Fruit fly (Drosophila melanogaster) whole organism, prepupa: ENCODE measurements around the gene CG14961.

Source experiments
- Blimp-1 ChIP-seq: fragments of 200-800 bp; sonication (Bioruptor generic); optimal IDR thresholded peaks from 3 replicates; lab custom pipeline; 2017; ENCODE audit warnings: missing biosample characterization, missing genetic modification characterization, mild to moderate bottlenecking, moderate library complexity, missing genetic modification reagents
- CG10631 ChIP-seq: fragments of 200-800 bp; sonication (Bioruptor generic); optimal IDR thresholded peaks from 2 replicates; lab custom pipeline; 2016; ENCODE audit warnings: missing biosample characterization, missing genetic modification characterization
- CG10669 ChIP-seq: fragments of 200-800 bp; sonication (Bioruptor generic); optimal IDR thresholded peaks from 3 replicates; lab custom pipeline; 2018; ENCODE audit warnings: missing biosample characterization, mild to moderate bottlenecking, missing genetic modification characterization, moderate library complexity
- CG11762 ChIP-seq: fragments of 200-800 bp; sonication (Bioruptor generic); optimal IDR thresholded peaks from 3 replicates; lab custom pipeline; 2016; ENCODE audit warnings: missing biosample characterization, missing genetic modification characterization; ENCODE audit not compliant: insufficient read depth
- CG11902 ChIP-seq: fragments of 200-800 bp; sonication (Bioruptor generic); optimal IDR thresholded peaks from 3 replicates; lab custom pipeline; 2016; ENCODE audit warnings: missing biosample characterization, missing genetic modification characterization
- CG15336 ChIP-seq: fragments of 200-800 bp; sonication (Bioruptor generic); IDR thresholded peaks from 2 replicates; pipeline ENCODE4 v1.3.6; 2022; ENCODE audit warnings: missing biosample characterization, missing genetic modification characterization
- CG1621 ChIP-seq: fragments of 200-800 bp; sonication (Bioruptor generic); optimal IDR thresholded peaks from 3 replicates; lab custom pipeline; 2018; ENCODE audit warnings: missing biosample characterization, mild to moderate bottlenecking, missing genetic modification characterization
- CG16779 ChIP-seq: fragments of 200-800 bp; sonication (Bioruptor generic); optimal IDR thresholded peaks from 3 replicates; lab custom pipeline; 2017; ENCODE audit warnings: missing biosample characterization, mild to moderate bottlenecking, missing genetic modification characterization
- CG3032 ChIP-seq: fragments of 200-800 bp; optimal IDR thresholded peaks from 2 replicates; lab custom pipeline; 2019; ENCODE audit warnings: missing biosample characterization, mild to moderate bottlenecking, missing genetic modification characterization, moderate library complexity
- CG32006 ChIP-seq: fragments of 200-800 bp; sonication (Bioruptor generic); optimal IDR thresholded peaks from 3 replicates; lab custom pipeline; 2017; ENCODE audit warnings: missing biosample characterization, mild to moderate bottlenecking, missing genetic modification characterization
- CG34406 ChIP-seq: fragments of 200-800 bp; sonication (Bioruptor generic); optimal IDR thresholded peaks from 3 replicates; lab custom pipeline; 2016; ENCODE audit warnings: missing biosample characterization, missing genetic modification characterization
- CG4318 ChIP-seq: fragments of 200-800 bp; sonication (Bioruptor generic); optimal IDR thresholded peaks from 3 replicates; lab custom pipeline; 2017; ENCODE audit warnings: missing biosample characterization, mild to moderate bottlenecking, missing genetic modification characterization
- CG7368 ChIP-seq: fragments of 200-800 bp; sonication (Bioruptor generic); optimal IDR thresholded peaks from 3 replicates; lab custom pipeline; 2016; ENCODE audit warnings: missing biosample characterization, missing genetic modification characterization
- CG8119 ChIP-seq: fragments of 200-800 bp; sonication (Bioruptor generic); IDR thresholded peaks from 3 replicates; pipeline ENCODE4 v1.3.6; 2022; ENCODE audit warnings: missing biosample characterization, missing genetic modification characterization
- CG8319 ChIP-seq: fragments of 200-800 bp; sonication (Bioruptor generic); optimal IDR thresholded peaks from 3 replicates; lab custom pipeline; 2016; ENCODE audit warnings: missing biosample characterization, missing genetic modification characterization
- CG8632 ChIP-seq: fragments of 200-800 bp; sonication (Bioruptor generic); optimal IDR thresholded peaks from 3 replicates; lab custom pipeline; 2016; ENCODE audit warnings: missing biosample characterization, missing genetic modification characterization
- Eip78C ChIP-seq: fragments of 200-800 bp; sonication (Bioruptor generic); peaks from one replicate; lab custom pipeline; 2016; ENCODE audit warnings: missing biosample characterization, missing genetic modification characterization
- Eip93F ChIP-seq: fragments of 200-800 bp; sonication (Bioruptor generic); optimal IDR thresholded peaks from 2 replicates; lab custom pipeline; 2016; ENCODE audit warnings: missing biosample characterization, mild to moderate bottlenecking, missing genetic modification characterization
- Ets21C ChIP-seq: fragments of 200-800 bp; sonication (Bioruptor generic); optimal IDR thresholded peaks from 3 replicates; lab custom pipeline; 2016; ENCODE audit warnings: missing biosample characterization, missing genetic modification characterization
- Ets96B ChIP-seq: fragments of 200-800 bp; optimal IDR thresholded peaks from 2 replicates; lab custom pipeline; 2019; ENCODE audit warnings: missing biosample characterization, mild to moderate bottlenecking, missing genetic modification characterization, moderate library complexity
- Gug ChIP-seq: fragments of 200-800 bp; sonication (Bioruptor generic); IDR thresholded peaks from 2 replicates; pipeline ENCODE4 v1.3.6; 2022; ENCODE audit warnings: missing biosample characterization, missing genetic modification characterization
- Hr38 ChIP-seq: sonication (Bioruptor generic); optimal IDR thresholded peaks from 2 replicates; lab custom pipeline; 2016; ENCODE audit warnings: missing biosample characterization, missing genetic modification characterization
- Hr39 ChIP-seq: fragments of 200-800 bp; sonication (Bioruptor generic); optimal IDR thresholded peaks from 2 replicates; lab custom pipeline; 2016; ENCODE audit warnings: missing biosample characterization, missing genetic modification characterization
- Hr4 ChIP-seq: fragments of 200-800 bp; sonication (Bioruptor generic); optimal IDR thresholded peaks from 3 replicates; lab custom pipeline; 2016; ENCODE audit warnings: missing biosample characterization, missing genetic modification characterization
- Lpt ChIP-seq: fragments of 200-800 bp; sonication (Bioruptor generic); optimal IDR thresholded peaks from 3 replicates; lab custom pipeline; 2016; ENCODE audit warnings: missing biosample characterization, missing genetic modification characterization
- Met ChIP-seq: fragments of 200-800 bp; sonication (Bioruptor generic); optimal IDR thresholded peaks from 3 replicates; lab custom pipeline; 2016; ENCODE audit warnings: missing biosample characterization, missing genetic modification characterization
- OdsH ChIP-seq: fragments of 200-800 bp; sonication (Bioruptor generic); optimal IDR thresholded peaks from 3 replicates; lab custom pipeline; 2016; ENCODE audit warnings: missing biosample characterization, missing genetic modification characterization
- Sox102F ChIP-seq: fragments of 200-800 bp; sonication (Bioruptor generic); optimal IDR thresholded peaks from 2 replicates; lab custom pipeline; 2016; ENCODE audit warnings: missing biosample characterization, mild to moderate bottlenecking, missing genetic modification characterization
- Sox14 ChIP-seq: fragments of 200-800 bp; sonication (Bioruptor generic); optimal IDR thresholded peaks from 3 replicates; lab custom pipeline; 2016; ENCODE audit warnings: missing biosample characterization, missing genetic modification characterization
- achi ChIP-seq: fragments of 200-800 bp; sonication (Bioruptor generic); optimal IDR thresholded peaks from 3 replicates; lab custom pipeline; 2016; ENCODE audit warnings: missing biosample characterization, missing genetic modification characterization
- dac ChIP-seq: fragments of 200-800 bp; sonication (Bioruptor generic); optimal IDR thresholded peaks from 2 replicates; lab custom pipeline; 2017; ENCODE audit warnings: missing biosample characterization, mild to moderate bottlenecking, missing genetic modification characterization
- dsx ChIP-seq: fragments of 200-800 bp; optimal IDR thresholded peaks from 3 replicates; lab custom pipeline; 2019; ENCODE audit warnings: missing biosample characterization, mild to moderate bottlenecking, missing genetic modification characterization, moderate library complexity; ENCODE audit not compliant: poor library complexity, severe bottlenecking
- eg ChIP-seq: fragments of 200-800 bp; sonication (Bioruptor generic); IDR thresholded peaks from 3 replicates; pipeline ENCODE4 v1.3.6; 2022; ENCODE audit warnings: missing biosample characterization, missing genetic modification characterization
- esn ChIP-seq: fragments of 200-800 bp; sonication (Bioruptor generic); optimal IDR thresholded peaks from 2 replicates; lab custom pipeline; 2016; ENCODE audit warnings: missing biosample characterization, mild to moderate bottlenecking, missing genetic modification characterization, moderate library complexity
- fd85E ChIP-seq: fragments of 200-800 bp; sonication (Bioruptor generic); optimal IDR thresholded peaks from 3 replicates; lab custom pipeline; 2016; ENCODE audit warnings: missing biosample characterization, missing genetic modification characterization
- fkh ChIP-seq: fragments of 200-800 bp; sonication (Bioruptor generic); optimal IDR thresholded peaks from 3 replicates; lab custom pipeline; 2017; ENCODE audit warnings: missing biosample characterization, mild to moderate bottlenecking, missing genetic modification characterization, moderate library complexity
- pdm3 ChIP-seq: fragments of 200-800 bp; sonication (Bioruptor generic); optimal IDR thresholded peaks from 3 replicates; lab custom pipeline; 2016; ENCODE audit warnings: missing biosample characterization, missing genetic modification characterization
- salr ChIP-seq, 2 experiments: fragments of 200-800 bp; sonication (Bioruptor generic); optimal IDR thresholded peaks; 3 replicates each; lab custom pipeline; 2016 to 2018; ENCODE audit warnings: missing biosample characterization in 2 of 2, missing genetic modification characterization in 2 of 2, mild to moderate bottlenecking in 1 of 2
- spab ChIP-seq: fragments of 200-800 bp; sonication (Bioruptor generic); optimal IDR thresholded peaks from 2 replicates; lab custom pipeline; 2017; ENCODE audit warnings: missing biosample characterization, mild to moderate bottlenecking, missing genetic modification characterization, missing genetic modification reagents
- svp ChIP-seq: fragments of 200-800 bp; sonication (Bioruptor generic); peaks from one replicate; lab custom pipeline; 2016; ENCODE audit warnings: missing biosample characterization, missing genetic modification characterization
- topi ChIP-seq: fragments of 200-800 bp; sonication (Bioruptor generic); optimal IDR thresholded peaks from 3 replicates; lab custom pipeline; 2016; ENCODE audit warnings: missing biosample characterization, missing genetic modification characterization
- vri ChIP-seq: fragments of 200-800 bp; sonication (Bioruptor generic); optimal IDR thresholded peaks from 3 replicates; lab custom pipeline; 2016; ENCODE audit warnings: missing biosample characterization, mild to moderate bottlenecking, missing genetic modification characterization

Gene CG14961

dm6 chr3L:3373994-3374623, 44.2 kb downstream of the CG14961 start, which contains the start of the genes Ythdc1 and CG12010:
Ythdc1 (minus strand) TSS chr3L:3374170.
CG12010 (plus strand) TSS chr3L:3374282.
- TF ChIP-seq spab (GFP tag; lab: Kevin White, UChicago): no peak
- no peak for TF ChIP-seq Met (GFP tag; lab: Kevin White, UChicago)
- no peak for TF ChIP-seq CG1621 (tag; lab: Kevin White, UChicago)
- TF ChIP-seq CG16779: no peak
- no peak for TF ChIP-seq CG10631 (GFP tag; lab: Kevin White, UChicago)
- no peak for TF ChIP-seq dsx
- TF ChIP-seq pdm3: no peak
- no peak for TF ChIP-seq CG8632 (GFP tag; lab: Kevin White, UChicago)
- TF ChIP-seq Ets21C (GFP tag; lab: Kevin White, UChicago): no peak
- TF ChIP-seq Eip78C (GFP tag; lab: Kevin White, UChicago): no peak
- TF ChIP-seq svp (GFP tag; lab: Kevin White, UChicago): peak; percentile 52
- no peak for TF ChIP-seq eg (GFP tag; lab: Robert Waterston, UW)
- TF ChIP-seq fkh (GFP tag; lab: Kevin White, UChicago): peak; percentile 83
- no peak for TF ChIP-seq salr (GFP tag; optimal IDR thresholded peaks at IDR 0.05; lab: Kevin White, UChicago)
- TF ChIP-seq CG3032 (tag; lab: Kevin White, UChicago): peak; percentile 20

dm6 chr3L:3376551-3376950, 46.7 kb downstream of the CG14961 start, which contains the start of gene CG12012:
CG12012 (plus strand) TSS chr3L:3376757.
- peak; percentile 90 for TF ChIP-seq Sox14 (GFP tag; lab: Kevin White, UChicago)
- no peak for TF ChIP-seq esn (GFP tag; lab: Kevin White, UChicago)
- no peak for TF ChIP-seq dac (GFP tag; lab: Kevin White, UChicago)

DNA sequence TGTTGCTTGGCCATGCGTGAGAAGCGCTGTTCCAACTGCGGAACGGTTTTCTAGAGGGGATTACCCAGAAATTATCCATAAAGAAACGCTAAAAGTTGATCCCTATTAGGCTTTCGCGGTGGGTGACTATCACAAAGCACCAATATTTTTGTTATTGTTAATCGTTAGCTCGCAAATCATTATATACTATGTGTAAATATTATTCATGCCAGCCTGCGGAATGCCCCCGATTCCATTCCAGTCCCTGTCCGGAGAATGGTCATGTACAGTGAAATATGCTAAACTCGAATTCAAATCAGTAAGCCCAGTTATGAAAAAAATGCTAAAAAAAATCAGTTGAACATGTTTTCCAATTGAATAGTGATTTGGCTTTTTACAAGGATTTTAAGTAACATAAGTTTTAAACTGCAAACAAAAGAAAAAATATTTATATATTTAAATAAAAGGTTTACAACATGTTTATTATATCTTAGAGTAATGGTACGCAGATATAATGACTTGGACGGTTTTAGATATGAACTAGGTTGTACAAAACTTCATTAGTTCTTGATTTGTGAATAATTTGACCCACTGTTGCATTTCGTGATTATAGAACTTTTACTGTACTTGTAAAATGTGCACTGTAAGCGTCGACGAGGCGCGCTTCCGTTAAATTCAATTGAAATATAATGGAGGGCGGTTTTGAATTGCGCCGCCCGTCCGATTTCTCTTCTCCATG, 47.5 kb downstream of the CG14961 start:
- TF ChIP-seq fd85E (GFP tag; lab: Kevin White, UChicago) (no peak), CG3032 (tag; lab: Kevin White, UChicago) (no peak), CG4318 (GFP tag; lab: Kevin White, UChicago) (no peak), CG32006 (no peak), topi (GFP tag; lab: Kevin White, UChicago) (no peak), Hr4 (GFP tag; lab: Kevin White, UChicago) (no peak), svp (GFP tag; lab: Kevin White, UChicago) (no peak), Sox102F (no peak), CG15336 (GFP tag; lab: Robert Waterston, UW) (no peak), Gug (GFP tag; lab: Robert Waterston, UW) (no peak), achi (GFP tag; lab: Kevin White, UChicago) (no peak), vri (GFP tag; lab: Kevin White, UChicago) (no peak), fkh (GFP tag; lab: Kevin White, UChicago) (no peak), pdm3 (no peak), CG10669 (GFP tag; lab: Kevin White, UChicago) (no peak), esn (GFP tag; lab: Kevin White, UChicago) (no peak), OdsH (GFP tag; lab: Kevin White, UChicago) (no peak), CG11902 (GFP tag; lab: Kevin White, UChicago) (no peak), Hr39 (GFP tag; lab: Kevin White, UChicago) (no peak), Ets96B (no peak)

DNA sequence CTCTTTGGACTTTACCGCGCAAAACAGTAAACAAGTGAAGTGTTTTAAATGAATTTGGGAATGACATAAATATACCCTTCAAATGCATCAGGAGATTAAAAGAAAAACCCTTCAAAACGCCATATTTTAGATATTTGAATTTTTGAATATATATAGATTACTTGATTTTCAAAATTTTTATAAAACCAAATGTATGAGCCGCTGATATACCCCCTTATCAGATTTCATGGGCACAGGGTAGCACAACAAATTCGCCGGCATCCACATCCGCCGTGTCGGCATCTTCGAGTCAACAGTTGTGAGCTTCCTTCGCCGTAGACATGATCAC, 48.1 kb downstream of the CG14961 start, which contains the start of gene Ids:
Gene Ids (plus strand): TSS at position 304 of the 328 bp plus-strand sequence.
- TF ChIP-seq CG16779: no peak
- TF ChIP-seq Blimp-1 (GFP tag; lab: Kevin White, UChicago): peak; percentile 63
- TF ChIP-seq Met (GFP tag; lab: Kevin White, UChicago): peak; percentile 85
- peak; percentile 70 for TF ChIP-seq dsx
- peak; percentile 55 for TF ChIP-seq CG7368 (GFP tag; lab: Kevin White, UChicago)
- TF ChIP-seq CG3032 (tag; lab: Kevin White, UChicago): peak; percentile 66
- peak; percentile 64 for TF ChIP-seq achi (GFP tag; lab: Kevin White, UChicago)
- TF ChIP-seq CG8319 (GFP tag; lab: Kevin White, UChicago): peak; percentile 67
- TF ChIP-seq salr (GFP tag; optimal IDR thresholded peaks at IDR 0.05; lab: Kevin White, UChicago): peak in 1 of 2 experiments; percentile 5
- peak; percentile 51 for TF ChIP-seq CG11902 (GFP tag; lab: Kevin White, UChicago)
- peak; percentile 80 for TF ChIP-seq CG8119 (GFP tag; lab: Robert Waterston, UW)
- peak; percentile 78 for TF ChIP-seq CG34406
- TF ChIP-seq esn (GFP tag; lab: Kevin White, UChicago): peak; percentile 85
- no peak for TF ChIP-seq Hr38 (GFP tag; lab: Kevin White, UChicago)
- TF ChIP-seq CG1621 (tag; lab: Kevin White, UChicago): peak; percentile 31
- peak; percentile 93 for TF ChIP-seq svp (GFP tag; lab: Kevin White, UChicago)
- no peak for TF ChIP-seq spab (GFP tag; lab: Kevin White, UChicago)
- TF ChIP-seq CG11762: peak; percentile 51
- TF ChIP-seq Gug (GFP tag; lab: Robert Waterston, UW): peak; percentile 53
- TF ChIP-seq Eip93F (GFP tag; lab: Kevin White, UChicago): peak; percentile 33
- peak; percentile 54 for TF ChIP-seq Lpt (GFP tag; lab: Kevin White, UChicago)
- peak; percentile 85 for TF ChIP-seq CG15336 (GFP tag; lab: Robert Waterston, UW)
